Worm (Caenorhabditis elegans) whole organism, L4 larva: ENCODE measurements around the gene nhr-48.

Experiments used
- ama-1 ChIP-seq: fragments of 150-350 bp; optimal IDR thresholded peaks from 2 replicates; lab custom pipeline; 2014; ENCODE audit warnings: inconsistent platforms, mixed read lengths
- ces-1 ChIP-seq: fragments of 150-350 bp; sonication (generic microtip); optimal IDR thresholded peaks from 4 replicates; lab custom pipeline; 2014; ENCODE audit warnings: missing biosample characterization, missing genetic modification reagents, missing genetic modification characterization
- fkh-10 ChIP-seq: fragments of 150-350 bp; optimal IDR thresholded peaks from 2 replicates; lab custom pipeline; 2014; ENCODE audit warnings: missing biosample characterization, missing genetic modification reagents, missing genetic modification characterization
- lin-15B ChIP-seq: fragments of 150-350 bp; sonication (generic microtip); optimal IDR thresholded peaks from 3 replicates; lab custom pipeline; 2014; ENCODE audit warnings: missing biosample characterization, missing genetic modification characterization
- skn-1 ChIP-seq: fragments of 150-350 bp; optimal IDR thresholded peaks from 2 replicates; lab custom pipeline; 2014; ENCODE audit warnings: missing biosample characterization, missing genetic modification characterization

DNA sequence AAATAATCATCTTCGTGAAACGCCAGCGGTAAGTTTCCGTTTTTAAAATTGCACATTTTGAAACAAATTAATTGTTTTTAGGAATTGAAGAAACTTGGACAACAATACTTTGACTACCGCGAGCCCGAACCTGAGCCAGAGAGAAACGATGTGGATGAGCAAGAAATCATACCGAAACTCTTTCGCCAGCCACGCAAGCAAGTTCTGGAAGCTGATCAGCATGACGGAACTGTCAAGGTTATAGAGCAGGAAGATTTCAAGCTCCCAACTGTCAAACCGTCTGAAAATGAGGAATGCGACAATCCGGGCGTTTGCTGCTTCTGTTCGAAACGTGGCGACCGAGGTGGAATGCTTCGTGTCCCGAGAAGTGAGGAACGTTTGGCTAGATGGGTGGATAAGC lies 22.3 kb downstream of the nhr-48 start:
- TF ChIP-seq ama-1 (lab: Kevin White, UChicago) (no peak), ces-1 (GFP tag; lab: Kevin White, UChicago) (no peak), skn-1 (no peak), fkh-10 (no peak), lin-15B (tag; lab: Kevin White, UChicago) (no peak)
